Worm (Caenorhabditis elegans) whole organism, L4 larva: Measurements from ENCODE around the gene rpl-23.
A peak's percentile ranks its signal among the peaks of the same experiment; 100 is the strongest.

Experiments
- F10B5.3 ChIP-seq: sonication (generic microtip); optimal IDR thresholded peaks from 2 replicates; lab custom pipeline; 2016; ENCODE audit warnings: mild to moderate bottlenecking, missing genetic modification characterization, missing compliant biosample characterization
- F26F4.8 ChIP-seq: fragments of 200-800 bp; sonication (Bioruptor generic); conservative IDR thresholded peaks from 2 replicates; pipeline ENCODE4 v1.3.6; 2022; ENCODE audit warnings: missing genetic modification characterization, missing compliant biosample characterization
- F37D6.2 ChIP-seq: sonication (generic microtip); optimal IDR thresholded peaks from 2 replicates; lab custom pipeline; 2016; ENCODE audit warnings: mild to moderate bottlenecking, missing genetic modification characterization, missing compliant biosample characterization
- F49E8.2 ChIP-seq: sonication (generic microtip); optimal IDR thresholded peaks from 2 replicates; lab custom pipeline; 2016; ENCODE audit warnings: missing compliant biosample characterization, mild to moderate bottlenecking, missing genetic modification characterization, borderline replicate concordance
- Y105C5A.15 ChIP-seq: fragments of 200-800 bp; sonication (Bioruptor generic); IDR thresholded peaks from 2 replicates; pipeline ENCODE4 v1.3.6; 2022; ENCODE audit warnings: missing genetic modification characterization, missing compliant biosample characterization
- Y75B8A.6 ChIP-seq: fragments of 200-800 bp; sonication (Bioruptor generic); IDR thresholded peaks from 2 replicates; pipeline ENCODE4 v1.3.6; 2022; ENCODE audit warnings: missing genetic modification reagents, missing genetic modification characterization, missing compliant biosample characterization
- ZK546.5 ChIP-seq, 2 experiments: sonication (generic microtip); optimal IDR thresholded peaks; 2 replicates each; lab custom pipeline; 2017; ENCODE audit warnings: missing biosample characterization in 2 of 2, missing genetic modification characterization in 2 of 2
- aha-1 ChIP-seq: fragments of 150-350 bp; peaks from one replicate; lab custom pipeline; 2014; ENCODE audit warnings: missing biosample characterization, missing genetic modification characterization
- aly-2 ChIP-seq: sonication (generic microtip); optimal IDR thresholded peaks from 2 replicates; lab custom pipeline; 2018; ENCODE audit warnings: missing biosample characterization, missing genetic modification characterization
- ama-1 ChIP-seq: fragments of 150-350 bp; optimal IDR thresholded peaks from 2 replicates; lab custom pipeline; 2014; ENCODE audit warnings: inconsistent platforms, mixed read lengths
- ceh-20 ChIP-seq: fragments of 200-800 bp; sonication (Bioruptor generic); IDR thresholded peaks from 2 replicates; pipeline ENCODE4 v1.3.6; 2022; ENCODE audit warnings: missing genetic modification reagents, missing genetic modification characterization, missing compliant biosample characterization
- ceh-28 ChIP-seq: fragments of 150-350 bp; optimal IDR thresholded peaks from 2 replicates; lab custom pipeline; 2014; ENCODE audit warnings: missing biosample characterization, missing genetic modification reagents, missing genetic modification characterization
- ceh-32 ChIP-seq: sonication (generic microtip); optimal IDR thresholded peaks from 2 replicates; lab custom pipeline; 2016; ENCODE audit warnings: mild to moderate bottlenecking, missing genetic modification characterization, missing compliant biosample characterization; ENCODE audit not compliant: poor library complexity
- ceh-62 ChIP-seq: sonication (generic microtip); optimal IDR thresholded peaks from 2 replicates; lab custom pipeline; 2017; ENCODE audit warnings: missing biosample characterization, missing genetic modification characterization
- ceh-82 ChIP-seq: sonication (generic microtip); optimal IDR thresholded peaks from 2 replicates; lab custom pipeline; 2017; ENCODE audit warnings: missing biosample characterization, missing genetic modification characterization
- cey-2 ChIP-seq: sonication (generic microtip); optimal IDR thresholded peaks from 3 replicates; lab custom pipeline; 2017; ENCODE audit warnings: missing genetic modification characterization, mild to moderate bottlenecking, missing compliant biosample characterization, antibody characterized with exemption, borderline replicate concordance; ENCODE audit not compliant: insufficient read depth
- dmd-6 ChIP-seq: fragments of 200-800 bp; sonication (Bioruptor generic); IDR thresholded peaks from 2 replicates; pipeline ENCODE4 v1.3.6; 2022; ENCODE audit warnings: missing genetic modification reagents, missing genetic modification characterization, missing compliant biosample characterization
- dmd-8 ChIP-seq: fragments of 200-800 bp; sonication (Bioruptor generic); IDR thresholded peaks from 2 replicates; pipeline ENCODE4 v1.3.6; 2022; ENCODE audit warnings: missing genetic modification characterization, missing compliant biosample characterization
- dpl-1 ChIP-seq: fragments of 150-350 bp; optimal IDR thresholded peaks from 2 replicates; lab custom pipeline; 2014; ENCODE audit warnings: missing biosample characterization, missing genetic modification reagents, missing genetic modification characterization
- egl-27 ChIP-seq: sonication (generic microtip); optimal IDR thresholded peaks from 3 replicates; lab custom pipeline; 2017; ENCODE audit warnings: missing biosample characterization, missing genetic modification reagents, missing genetic modification characterization
- egl-43 ChIP-seq: fragments of 200-800 bp; sonication (Bioruptor generic); IDR thresholded peaks from 2 replicates; pipeline ENCODE4 v1.3.6; 2022; ENCODE audit warnings: missing genetic modification reagents, missing genetic modification characterization, missing compliant biosample characterization
- fkh-10 ChIP-seq: fragments of 150-350 bp; optimal IDR thresholded peaks from 2 replicates; lab custom pipeline; 2014; ENCODE audit warnings: missing biosample characterization, missing genetic modification reagents, missing genetic modification characterization
- fos-1 ChIP-seq: fragments of 150-350 bp; optimal IDR thresholded peaks from 2 replicates; lab custom pipeline; 2014; ENCODE audit warnings: missing biosample characterization, missing genetic modification characterization
- gei-8 ChIP-seq: fragments of 200-800 bp; sonication (Bioruptor generic); optimal IDR thresholded peaks from 2 replicates; lab custom pipeline; 2018; ENCODE audit warnings: mild to moderate bottlenecking, missing genetic modification characterization, missing compliant biosample characterization
- hif-1 ChIP-seq, 2 experiments: sonication (generic microtip); optimal IDR thresholded peaks; 2 replicates each; lab custom pipeline; 2016 to 2017; ENCODE audit warnings: missing compliant biosample characterization in 2 of 2, missing genetic modification characterization in 2 of 2, missing genetic modification reagents in 2 of 2, missing genotype in 2 of 2, mild to moderate bottlenecking in 1 of 2
- hlh-30 ChIP-seq: sonication (generic microtip); optimal IDR thresholded peaks from 2 replicates; lab custom pipeline; 2017; ENCODE audit warnings: antibody characterized with exemption, mild to moderate bottlenecking, missing genetic modification characterization, missing compliant biosample characterization; ENCODE audit not compliant: insufficient read depth
- hmg-1.1 ChIP-seq: fragments of 200-800 bp; sonication (Bioruptor generic); IDR thresholded peaks from 2 replicates; pipeline ENCODE4 v1.3.6; 2022; ENCODE audit warnings: missing genetic modification reagents, missing genetic modification characterization, missing compliant biosample characterization
- jun-1 ChIP-seq: fragments of 150-350 bp; optimal IDR thresholded peaks from 2 replicates; lab custom pipeline; 2014; ENCODE audit warnings: missing biosample characterization, missing genetic modification reagents, missing genetic modification characterization
- lin-39 ChIP-seq: fragments of 150-350 bp; optimal IDR thresholded peaks from 2 replicates; lab custom pipeline; 2014; ENCODE audit warnings: missing biosample characterization, missing genetic modification reagents, missing genetic modification characterization
- lsy-2 ChIP-seq, 2 experiments: fragments of 150-350 bp in 1 of 2; sonication (generic microtip) in 1 of 2; optimal IDR thresholded peaks; 2 replicates each; lab custom pipeline; 2014 to 2017; ENCODE audit warnings: missing biosample characterization in 2 of 2, missing genetic modification characterization in 2 of 2
- madf-5 ChIP-seq, 2 experiments: fragments of 200-800 bp; sonication (Bioruptor generic); IDR thresholded peaks; 2 replicates each; pipeline ENCODE4 v1.3.6; 2022; ENCODE audit warnings: missing compliant biosample characterization in 2 of 2, missing genetic modification characterization in 2 of 2
- madf-9 ChIP-seq: fragments of 200-800 bp; sonication (Bioruptor generic); conservative IDR thresholded peaks from 2 replicates; pipeline ENCODE4 v1.3.6; 2022; ENCODE audit warnings: missing genetic modification reagents, missing genetic modification characterization, missing compliant biosample characterization
- mdl-1 ChIP-seq, 2 experiments: fragments of 150-350 bp in 1 of 2; sonication (generic microtip) in 1 of 2; optimal IDR thresholded peaks; 2 replicates each; lab custom pipeline; 2014 to 2017; ENCODE audit warnings: missing biosample characterization in 2 of 2, missing genetic modification characterization in 2 of 2
- mes-2 ChIP-seq: sonication (generic microtip); optimal IDR thresholded peaks from 2 replicates; lab custom pipeline; 2016; ENCODE audit warnings: missing genotype, mild to moderate bottlenecking, missing genetic modification characterization, missing compliant biosample characterization; ENCODE audit not compliant: poor library complexity, severe bottlenecking
- nhr-237 ChIP-seq: sonication (generic microtip); optimal IDR thresholded peaks from 2 replicates; lab custom pipeline; 2017; ENCODE audit warnings: missing biosample characterization, missing genetic modification characterization
- nhr-25 ChIP-seq: sonication (generic microtip); optimal IDR thresholded peaks from 2 replicates; lab custom pipeline; 2017; ENCODE audit warnings: missing genetic modification characterization, mild to moderate bottlenecking, missing compliant biosample characterization, antibody characterized with exemption, moderate library complexity, borderline replicate concordance; ENCODE audit not compliant: insufficient read depth
- nhr-28 ChIP-seq: fragments of 150-350 bp; optimal IDR thresholded peaks from 2 replicates; lab custom pipeline; 2014; ENCODE audit warnings: missing biosample characterization, missing genetic modification characterization
- nhr-41 ChIP-seq: fragments of 200-800 bp; sonication (Bioruptor generic); IDR thresholded peaks from 2 replicates; pipeline ENCODE4 v1.3.6; 2022; ENCODE audit warnings: missing genetic modification reagents, missing genetic modification characterization, missing compliant biosample characterization
- nhr-42 ChIP-seq: fragments of 200-800 bp; sonication (Bioruptor generic); IDR thresholded peaks from 2 replicates; pipeline ENCODE4 v1.3.6; 2022; ENCODE audit warnings: missing genetic modification characterization, missing compliant biosample characterization
- pha-4 ChIP-seq, 2 experiments: fragments of 150-350 bp in 1 of 2; fragments of 200-800 bp in 1 of 2; sonication (Bioruptor generic) in 1 of 2; IDR thresholded peaks in 1 of 2; optimal IDR thresholded peaks in 1 of 2; 2 replicates each; pipeline versions ENCODE4 v1.3.6 to Lab custom; 2014 to 2022; ENCODE audit warnings: missing genetic modification characterization in 2 of 2, missing genetic modification reagents in 2 of 2, missing biosample characterization in 1 of 2, missing compliant biosample characterization in 1 of 2
- pqm-1 ChIP-seq: sonication (generic microtip); optimal IDR thresholded peaks from 2 replicates; lab custom pipeline; 2017; ENCODE audit warnings: missing biosample characterization, missing genetic modification characterization
- saeg-2 ChIP-seq: fragments of 200-800 bp; sonication (Bioruptor generic); IDR thresholded peaks from 2 replicates; pipeline ENCODE4 v1.3.6; 2022; ENCODE audit warnings: missing genetic modification reagents, missing genetic modification characterization, missing compliant biosample characterization
- sdz-12 ChIP-seq: fragments of 200-800 bp; sonication (Bioruptor generic); optimal IDR thresholded peaks from 2 replicates; lab custom pipeline; 2018; ENCODE audit warnings: mild to moderate bottlenecking, missing genetic modification characterization, missing compliant biosample characterization
- tag-97 ChIP-seq: fragments of 200-800 bp; sonication (Bioruptor generic); IDR thresholded peaks from 2 replicates; pipeline ENCODE4 v1.3.6; 2022; ENCODE audit warnings: missing genetic modification characterization, missing compliant biosample characterization
- tra-1 ChIP-seq: fragments of 200-800 bp; sonication (Bioruptor generic); IDR thresholded peaks from 2 replicates; pipeline ENCODE4 v1.3.6; 2022; ENCODE audit warnings: missing genetic modification reagents, missing genetic modification characterization, missing compliant biosample characterization
- unc-130 ChIP-seq: sonication (generic microtip); optimal IDR thresholded peaks from 2 replicates; lab custom pipeline; 2016; ENCODE audit warnings: missing genetic modification reagents, missing genetic modification characterization, missing compliant biosample characterization
- unc-39 ChIP-seq: sonication (generic microtip); optimal IDR thresholded peaks from 2 replicates; lab custom pipeline; 2017; ENCODE audit warnings: missing biosample characterization, missing genetic modification characterization
- vab-7 ChIP-seq: fragments of 200-800 bp; sonication (Bioruptor generic); IDR thresholded peaks from 2 replicates; pipeline ENCODE4 v1.3.6; 2022; ENCODE audit warnings: missing genetic modification reagents, missing genetic modification characterization, missing compliant biosample characterization
- zip-11 ChIP-seq: fragments of 200-800 bp; sonication (Bioruptor generic); IDR thresholded peaks from 2 replicates; pipeline ENCODE4 v1.3.6; 2022; ENCODE audit warnings: missing genetic modification characterization, missing compliant biosample characterization
- zip-2 ChIP-seq: fragments of 150-350 bp; optimal IDR thresholded peaks from 2 replicates; lab custom pipeline; 2014; ENCODE audit warnings: missing biosample characterization, missing genetic modification characterization
- ztf-11 ChIP-seq: fragments of 150-350 bp; optimal IDR thresholded peaks from 2 replicates; lab custom pipeline; 2014; ENCODE audit warnings: missing biosample characterization, missing genetic modification characterization

The rpl-23 gene

ce11 chrIII:5714984-5715454 lies 9.1 kb upstream of the rpl-23 start (continued):
- no peak for TF ChIP-seq F26F4.8
- no peak for TF ChIP-seq ceh-82 (tag; lab: Kevin White, UChicago)
- TF ChIP-seq lsy-2 (tag; optimal IDR thresholded peaks at IDR 0.05; lab: Kevin White, UChicago) = no peak
- TF ChIP-seq ama-1 (lab: Kevin White, UChicago) = peak; percentile 33
- TF ChIP-seq pqm-1 (tag; lab: Kevin White, UChicago) = peak; percentile 16
- TF ChIP-seq ceh-20 (GFP tag; lab: Robert Waterston, UW) = no peak; the same call in 1 of the 2 replicates
- TF ChIP-seq ceh-62 (tag; lab: Kevin White, UChicago) = no peak
- no peak for TF ChIP-seq nhr-237 (tag; lab: Kevin White, UChicago)
- TF ChIP-seq F10B5.3 = no peak
- no peak for TF ChIP-seq mdl-1 (tag; optimal IDR thresholded peaks at IDR 0.05; lab: Kevin White, UChicago)
- TF ChIP-seq cey-2 (tag; lab: Kevin White, UChicago) = no peak
- no peak for TF ChIP-seq unc-39 (tag; lab: Kevin White, UChicago)
- TF ChIP-seq aha-1 (tag; lab: Kevin White, UChicago) = peak; percentile 55
- no peak for TF ChIP-seq jun-1 (tag; lab: Kevin White, UChicago)
- TF ChIP-seq ceh-32 (tag; lab: Kevin White, UChicago) = no peak
- no peak; the same call in 1 of the 2 replicates for TF ChIP-seq dmd-6
- no peak for TF ChIP-seq ceh-28 (tag; lab: Kevin White, UChicago)
- TF ChIP-seq nhr-28 (tag; lab: Kevin White, UChicago) = no peak
- TF ChIP-seq pha-4 (GFP tag; IDR thresholded peaks at IDR 0.05; lab: Robert Waterston, UW) = no peak
- no peak for TF ChIP-seq pha-4 (tag; optimal IDR thresholded peaks at IDR 0.05; lab: Kevin White, UChicago)
- no peak for TF ChIP-seq egl-27
- 0 out of 2 replicates have a peak, but pooled peaks have one; percentile 24 for TF ChIP-seq Y75B8A.6 (GFP tag; lab: Robert Waterston, UW)
- no peak for TF ChIP-seq lin-39
- TF ChIP-seq ZK546.5 (tag; optimal IDR thresholded peaks at IDR 0.05; lab: Kevin White, UChicago) = no peak
- no peak for TF ChIP-seq hmg-1.1 (GFP tag; lab: Robert Waterston, UW)
- no peak for TF ChIP-seq aly-2 (tag; lab: Kevin White, UChicago)
- TF ChIP-seq fos-1 (tag; lab: Kevin White, UChicago) = no peak
- no peak for TF ChIP-seq madf-9 (GFP tag; lab: Robert Waterston, UW)
- TF ChIP-seq tag-97 (GFP tag; lab: Robert Waterston, UW) = 0 out of 2 replicates have a peak, but pooled peaks have one; percentile 25
- TF ChIP-seq saeg-2 (GFP tag; lab: Robert Waterston, UW) = no peak
- TF ChIP-seq zip-11 (GFP tag; lab: Robert Waterston, UW) = no peak
- TF ChIP-seq ztf-11 (tag; lab: Kevin White, UChicago) = no peak
- no peak for TF ChIP-seq zip-2 (tag; lab: Kevin White, UChicago)
- TF ChIP-seq tra-1 (GFP tag; lab: Robert Waterston, UW) = no peak
- no peak for TF ChIP-seq nhr-41 (GFP tag; lab: Robert Waterston, UW)
- TF ChIP-seq mes-2 (tag; lab: Kevin White, UChicago) = peak; percentile 50
- TF ChIP-seq F49E8.2 (tag; lab: Kevin White, UChicago) = no peak
- no peak for TF ChIP-seq dpl-1 (GFP tag; lab: Kevin White, UChicago)
- TF ChIP-seq F37D6.2 = no peak
- TF ChIP-seq madf-5 (GFP tag; IDR thresholded peaks at IDR 0.05; lab: Robert Waterston, UW) = 0 out of 4 replicates have a peak, but pooled peaks of 1 of the 2 experiments have one; percentile 53
- TF ChIP-seq gei-8 (GFP tag; lab: Kevin White, UChicago) = no peak
- TF ChIP-seq hif-1 (tag; optimal IDR thresholded peaks at IDR 0.05; lab: Kevin White, UChicago) = no peak
- TF ChIP-seq fkh-10 = no peak
- TF ChIP-seq Y105C5A.15 (GFP tag; lab: Robert Waterston, UW) = no peak
- TF ChIP-seq nhr-42 (GFP tag; lab: Robert Waterston, UW) = no peak
- TF ChIP-seq unc-130 = no peak
- TF ChIP-seq sdz-12 (GFP tag; lab: Kevin White, UChicago) = no peak
- TF ChIP-seq egl-43 (GFP tag; lab: Robert Waterston, UW) = no peak
- TF ChIP-seq nhr-25 (tag; lab: Kevin White, UChicago) = no peak
- peak; percentile 74 for TF ChIP-seq hlh-30 (tag; lab: Kevin White, UChicago)
- TF ChIP-seq vab-7 (GFP tag; lab: Robert Waterston, UW) = no peak
- TF ChIP-seq dmd-8 (GFP tag; lab: Robert Waterston, UW) = no peak
